Worm (Caenorhabditis elegans) whole organism, L3 larva: ENCODE measurements around the gene otpl-6.

Experiments used
- ZK546.5 ChIP-seq: sonication (generic microtip); optimal IDR thresholded peaks from 2 replicates; lab custom pipeline; 2017; ENCODE audit warnings: missing biosample characterization, missing genetic modification characterization
- ceh-28 ChIP-seq: fragments of 150-350 bp; optimal IDR thresholded peaks from 2 replicates; lab custom pipeline; 2014; ENCODE audit warnings: missing biosample characterization, missing genetic modification reagents, missing genetic modification characterization
- elt-1 ChIP-seq: fragments of 150-350 bp; optimal IDR thresholded peaks from 2 replicates; lab custom pipeline; 2014; ENCODE audit warnings: missing biosample characterization, missing genetic modification characterization
- elt-2 ChIP-seq: sonication (generic microtip); optimal IDR thresholded peaks from 2 replicates; lab custom pipeline; 2016; ENCODE audit warnings: missing genetic modification reagents, mild to moderate bottlenecking, missing genetic modification characterization, missing compliant biosample characterization
- nfya-1 ChIP-seq: sonication (generic microtip); optimal IDR thresholded peaks from 2 replicates; lab custom pipeline; 2017; ENCODE audit warnings: missing genetic modification characterization, mild to moderate bottlenecking, missing compliant biosample characterization, antibody characterized with exemption, moderate library complexity; ENCODE audit not compliant: insufficient read depth
- nhr-23 ChIP-seq: fragments of 150-350 bp; optimal IDR thresholded peaks from 2 replicates; lab custom pipeline; 2014; ENCODE audit warnings: missing biosample characterization, missing genetic modification reagents, missing genetic modification characterization
- nhr-237 ChIP-seq: fragments of 150-350 bp; optimal IDR thresholded peaks from 2 replicates; lab custom pipeline; 2014; ENCODE audit warnings: missing biosample characterization, missing genetic modification characterization
- nhr-25 ChIP-seq: sonication (generic microtip); optimal IDR thresholded peaks from 2 replicates; lab custom pipeline; 2017; ENCODE audit warnings: missing biosample characterization, missing genetic modification characterization
- nhr-67 ChIP-seq: fragments of 150-350 bp; optimal IDR thresholded peaks from 2 replicates; lab custom pipeline; 2014; ENCODE audit warnings: missing biosample characterization, missing genetic modification characterization
- skn-1 ChIP-seq: fragments of 150-350 bp; optimal IDR thresholded peaks from 2 replicates; lab custom pipeline; 2014; ENCODE audit warnings: missing biosample characterization, missing genetic modification characterization
- unc-39 ChIP-seq: sonication (generic microtip); optimal IDR thresholded peaks from 4 replicates; lab custom pipeline; 2017; ENCODE audit warnings: missing biosample characterization, missing genetic modification characterization
- unc-62 ChIP-seq: fragments of 150-350 bp; sonication (generic microtip); optimal IDR thresholded peaks from 4 replicates; lab custom pipeline; 2014; ENCODE audit warnings: missing biosample characterization, missing genetic modification reagents, missing genetic modification characterization
- ztf-11 ChIP-seq: fragments of 150-350 bp; optimal IDR thresholded peaks from 2 replicates; lab custom pipeline; 2014; ENCODE audit warnings: missing biosample characterization, missing genetic modification characterization

DNA sequence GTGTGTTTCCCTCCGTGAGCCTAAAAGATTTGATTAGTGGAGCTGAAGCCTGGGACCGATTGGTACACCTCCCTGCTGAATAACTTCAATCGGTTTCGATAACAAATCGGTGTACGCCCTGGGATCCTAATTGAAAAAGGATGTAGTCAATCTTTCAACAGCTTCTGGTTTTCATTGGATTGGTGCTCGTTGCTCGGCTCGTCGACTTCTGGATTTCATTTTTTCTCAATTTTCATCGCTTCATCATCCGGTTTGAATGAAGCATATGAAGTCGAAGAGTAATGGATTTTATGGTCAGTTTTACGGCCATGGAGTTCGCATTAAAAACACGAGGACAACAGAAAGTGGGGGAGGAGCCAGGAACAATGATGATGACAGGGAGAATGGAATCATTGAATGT lies 30.1 kb downstream of the otpl-6 start:
- no peak for TF ChIP-seq nhr-25 (tag; lab: Kevin White, UChicago)
- no peak for TF ChIP-seq elt-1 (tag; lab: Kevin White, UChicago)
- no peak for TF ChIP-seq unc-62 (GFP tag; lab: Kevin White, UChicago)
- no peak for TF ChIP-seq ztf-11 (tag; lab: Kevin White, UChicago)
- TF ChIP-seq nhr-67 (tag; lab: Kevin White, UChicago), result no peak
- no peak for TF ChIP-seq nhr-237 (tag; lab: Kevin White, UChicago)
- no peak for TF ChIP-seq elt-2 (tag; lab: Kevin White, UChicago)
- TF ChIP-seq ZK546.5 (tag; lab: Kevin White, UChicago), result no peak
- no peak for TF ChIP-seq nhr-23 (tag; lab: Kevin White, UChicago)
- no peak for TF ChIP-seq unc-39 (tag; lab: Kevin White, UChicago)
- TF ChIP-seq nfya-1 (tag; lab: Kevin White, UChicago), result no peak
- TF ChIP-seq skn-1 (tag; lab: Kevin White, UChicago), result no peak
- TF ChIP-seq ceh-28 (tag; lab: Kevin White, UChicago), result no peak
